Fruit fly (Drosophila melanogaster): Measurements from ENCODE around the gene Sgs4.

The Sgs4 gene

DNA sequence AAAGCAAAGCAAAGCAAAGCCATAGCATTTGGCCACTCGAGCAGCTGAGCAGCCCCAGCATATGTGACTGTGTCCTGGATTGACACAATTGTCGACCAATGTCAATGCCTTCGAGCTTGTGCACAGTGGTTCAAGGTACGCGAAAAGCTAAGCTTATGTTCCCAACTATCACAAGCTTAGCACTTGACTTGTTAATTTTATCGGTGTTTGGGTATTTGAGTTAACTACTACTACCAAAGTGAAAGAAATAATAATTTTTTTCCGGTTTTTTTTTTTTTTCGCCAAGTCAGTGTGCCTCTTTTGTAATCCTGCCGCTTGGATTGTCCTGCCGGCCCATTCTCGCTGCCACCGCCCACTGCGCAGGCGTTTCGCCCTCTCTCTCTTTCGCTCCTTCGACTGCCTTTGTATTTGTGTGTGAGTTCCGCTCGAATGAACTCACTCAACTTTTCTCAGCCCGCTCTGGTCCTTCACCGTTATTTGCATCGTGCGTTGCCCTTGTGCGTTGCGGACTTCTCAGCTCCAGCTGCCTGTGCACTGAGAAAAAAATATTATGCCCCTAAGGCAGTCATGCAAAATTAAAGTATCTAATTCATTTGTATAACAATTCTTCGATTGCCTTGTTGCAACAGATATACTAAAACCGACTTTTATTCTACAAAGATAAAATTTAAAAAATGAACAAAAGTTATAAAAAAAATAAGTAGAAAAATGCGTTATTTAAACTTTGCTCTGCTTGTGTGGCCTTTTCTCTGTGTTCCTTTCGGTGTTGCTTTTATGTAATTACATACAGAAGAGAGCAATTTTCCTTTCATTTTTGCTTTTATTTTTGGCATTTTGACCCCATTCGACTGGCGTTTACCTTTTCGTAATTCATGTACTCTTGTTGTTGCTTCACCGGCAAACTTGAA, 43.7 kb upstream of the Sgs4 start (continued):
- peak; percentile 43 for TF ChIP-seq crc (GFP tag; optimal IDR thresholded peaks at IDR 0.05)
- peak; percentile 32 for TF ChIP-seq tio (GFP tag; optimal IDR thresholded peaks at IDR 0.05)
- peak; percentile 59; the same call in 1 of the 2 replicates for TF ChIP-seq CG5953 (GFP tag; IDR thresholded peaks at IDR 0.05)
- TF ChIP-seq CG16779 (GFP tag; IDR thresholded peaks at IDR 0.05) = peak; percentile 53; the same call in 1 of the 2 replicates
- peak; percentile 43 for TF ChIP-seq slp2 (GFP tag; optimal IDR thresholded peaks at IDR 0.05)
- peak; percentile 85 for TF ChIP-seq Ada2b (GFP tag; IDR thresholded peaks at IDR 0.05)
- TF ChIP-seq Bteb2 (GFP tag; optimal IDR thresholded peaks at IDR 0.05) = peak; percentile 2
- peak; percentile 57 for TF ChIP-seq Hsf (GFP tag; optimal IDR thresholded peaks at IDR 0.05)
- TF ChIP-seq HLH4C (GFP tag; IDR thresholded peaks at IDR 0.05; ENCODE audit: partially characterized antibody) = no peak
- no peak for TF ChIP-seq CG10979 (tag; optimal IDR thresholded peaks at IDR 0.05)
- peak; percentile 28; the same call in 1 of the 2 replicates for TF ChIP-seq CkIIα-i1 (GFP tag; IDR thresholded peaks at IDR 0.05)
- TF ChIP-seq zfh2 (GFP tag; optimal IDR thresholded peaks at IDR 0.05) = peak; percentile 50
- TF ChIP-seq CG2712 (tag; optimal IDR thresholded peaks at IDR 0.05) = peak; percentile 22
- no peak for TF ChIP-seq vnd (GFP tag; IDR thresholded peaks at IDR 0.05; ENCODE audit: partially characterized antibody)
- TF ChIP-seq odd (GFP tag; optimal IDR thresholded peaks at IDR 0.05) = peak; percentile 31
- TF ChIP-seq CG8089 (GFP tag; optimal IDR thresholded peaks at IDR 0.05) = peak; percentile 43
- no peak for TF ChIP-seq CG10267 (tag; optimal IDR thresholded peaks at IDR 0.05)
- TF ChIP-seq CG12104 (GFP tag; optimal IDR thresholded peaks at IDR 0.05) = no peak
- no peak for TF ChIP-seq psq (GFP tag; optimal IDR thresholded peaks at IDR 0.05)
- TF ChIP-seq fd3F (GFP tag; optimal IDR thresholded peaks at IDR 0.05) = peak; percentile 15
- peak; percentile 58 for TF ChIP-seq Blimp-1 (GFP tag; optimal IDR thresholded peaks at IDR 0.05)
- peak; percentile 12 for TF ChIP-seq CHES-1-like (GFP tag; optimal IDR thresholded peaks at IDR 0.05)
- no peak for TF ChIP-seq CG10462 (GFP tag; optimal IDR thresholded peaks at IDR 0.05)
- TF ChIP-seq stwl (tag; optimal IDR thresholded peaks at IDR 0.05) = no peak
- peak; percentile 17 for TF ChIP-seq oc (tag; optimal IDR thresholded peaks at IDR 0.05)
- no peak for TF ChIP-seq CG2129 (GFP tag; IDR thresholded peaks at IDR 0.05; ENCODE audit: partially characterized antibody)
- no peak for TF ChIP-seq CG7928 (GFP tag; optimal IDR thresholded peaks at IDR 0.05)
- no peak for TF ChIP-seq hbn (GFP tag; IDR thresholded peaks at IDR 0.05; ENCODE audit: partially characterized antibody)
- peak; percentile 64 for TF ChIP-seq gro (GFP tag; optimal IDR thresholded peaks at IDR 0.05)
- TF ChIP-seq Poxn (GFP tag; IDR thresholded peaks at IDR 0.05) = no peak
- TF ChIP-seq Fer2 (tag; optimal IDR thresholded peaks at IDR 0.05) = no peak
- TF ChIP-seq Sry-δ (GFP tag; optimal IDR thresholded peaks at IDR 0.05) = peak; percentile 3
- no peak for TF ChIP-seq MESR4 (GFP tag; optimal IDR thresholded peaks at IDR 0.05)
- TF ChIP-seq CG13424 (tag; optimal IDR thresholded peaks at IDR 0.05) = peak; percentile 64
- no peak for TF ChIP-seq NC2α (GFP tag; optimal IDR thresholded peaks at IDR 0.05)
- TF ChIP-seq Pdp1 (GFP tag; optimal IDR thresholded peaks at IDR 0.05) = peak; percentile 63 to 66
- TF ChIP-seq Med (GFP tag) = peak; percentile 92
- TF ChIP-seq sima (GFP tag; optimal IDR thresholded peaks at IDR 0.05) = peak; percentile 25
- peak; percentile 55 for TF ChIP-seq sqz (GFP tag; optimal IDR thresholded peaks at IDR 0.05)
- peak; percentile 57 for TF ChIP-seq E2f2 (GFP tag; IDR thresholded peaks at IDR 0.05)
- peak; percentile 52 for TF ChIP-seq CG17385 (GFP tag; optimal IDR thresholded peaks at IDR 0.05)
- peak; percentile 49 for TF ChIP-seq HLH54F (GFP tag; optimal IDR thresholded peaks at IDR 0.05)
- peak; percentile 61 to 70 for TF ChIP-seq dpn (GFP tag; optimal IDR thresholded peaks at IDR 0.05)
- TF ChIP-seq HLHmδ (GFP tag; optimal IDR thresholded peaks at IDR 0.05) = no peak
- TF ChIP-seq bbx (GFP tag; IDR thresholded peaks at IDR 0.05; ENCODE audit: partially characterized antibody) = no peak
- TF ChIP-seq CG30431 (GFP tag; optimal IDR thresholded peaks at IDR 0.05) = peak; percentile 20
- TF ChIP-seq Hr78 (GFP tag; optimal IDR thresholded peaks at IDR 0.05) = no peak
- TF ChIP-seq CG7963 (GFP tag; IDR thresholded peaks at IDR 0.05; ENCODE audit: partially characterized antibody) = no peak

Data from whole organism, embryonic.